Fruit fly (Drosophila melanogaster) whole organism, wandering third instar larva: ENCODE results near the gene PICK1.

Experiments
- CG9705 ChIP-seq: fragments of 200-800 bp; sonication (Bioruptor generic); optimal IDR thresholded peaks from 2 replicates; lab custom pipeline; 2018; ENCODE audit warnings: missing biosample characterization, mild to moderate bottlenecking, missing genetic modification characterization
- Dif ChIP-seq: fragments of 200-275, 200-300 bp; sonication (Bioruptor generic); optimal IDR thresholded peaks from 2 replicates; lab custom pipeline; 2018; ENCODE audit warnings: missing biosample characterization, missing genetic modification characterization; ENCODE audit not compliant: partially characterized antibody
- Jra ChIP-seq: sonication (Bioruptor generic); optimal IDR thresholded peaks from 2 replicates; lab custom pipeline; 2016; ENCODE audit warnings: missing biosample characterization, missing genetic modification characterization
- brk ChIP-seq: fragments of 200-800 bp; sonication (Bioruptor generic); optimal IDR thresholded peaks from 2 replicates; lab custom pipeline; 2016; ENCODE audit warnings: missing biosample characterization, mild to moderate bottlenecking, missing genetic modification characterization
- psq ChIP-seq: fragments of 200-800 bp; sonication (Bioruptor generic); optimal IDR thresholded peaks from 3 replicates; lab custom pipeline; 2017; ENCODE audit warnings: missing biosample characterization, mild to moderate bottlenecking, missing genetic modification characterization, moderate library complexity
- rgr ChIP-seq: fragments of 200-800 bp; sonication (Bioruptor generic); optimal IDR thresholded peaks from 3 replicates; lab custom pipeline; 2016; ENCODE audit warnings: missing biosample characterization, mild to moderate bottlenecking, missing genetic modification characterization
- woc ChIP-seq: sonication (Bioruptor generic); optimal IDR thresholded peaks from 2 replicates; lab custom pipeline; 2016; ENCODE audit warnings: missing biosample characterization, mild to moderate bottlenecking, missing genetic modification characterization

DNA sequence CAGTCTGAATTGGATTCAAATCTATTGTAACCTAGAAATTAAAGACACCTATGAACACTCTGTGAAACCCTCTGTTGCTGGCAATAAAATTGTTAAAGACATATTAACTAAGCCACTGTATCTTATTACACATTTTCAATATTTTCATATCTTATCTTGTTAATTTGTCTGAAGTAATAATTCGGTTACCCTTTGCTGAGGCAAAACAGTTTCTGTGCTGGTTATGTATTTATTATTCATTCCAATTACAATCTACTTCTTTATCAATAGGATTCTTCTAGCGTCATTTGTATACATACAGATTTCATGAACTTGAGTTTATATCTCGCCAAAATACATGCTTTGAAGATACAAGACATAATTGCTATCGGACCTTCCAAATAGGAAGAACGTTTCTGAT is 13.7 kb downstream of the PICK1 start:
- no peak for TF ChIP-seq brk (GFP tag; lab: Kevin White, UChicago)
- TF ChIP-seq CG9705 (GFP tag; lab: Kevin White, UChicago), result no peak
- no peak for TF ChIP-seq woc
- TF ChIP-seq psq (GFP tag; lab: Kevin White, UChicago), result no peak
- TF ChIP-seq rgr (GFP tag; lab: Kevin White, UChicago), result no peak
- TF ChIP-seq Jra (GFP tag; lab: Kevin White, UChicago), result no peak
- TF ChIP-seq Dif (GFP tag; lab: Kevin White, UChicago), result no peak
